Worm (Caenorhabditis elegans): ENCODE results near the gene srz-103.

ce11 chrV:16675553-16675952, 3.6 kb downstream of the srz-103 start, which contains the start of gene srz-1:
- TF ChIP-seq unc-62 (GFP tag; optimal IDR thresholded peaks at IDR 0.05) (no peak), efl-1 (optimal IDR thresholded peaks at IDR 0.05) (no peak), efl-1 (GFP tag; optimal IDR thresholded peaks at IDR 0.05 in 1 of 2) (no peak), elt-2 (tag; optimal IDR thresholded peaks at IDR 0.05) (no peak), nhr-76 (tag; optimal IDR thresholded peaks at IDR 0.05) (no peak), ces-1 (GFP tag; optimal IDR thresholded peaks at IDR 0.05) (no peak)

Data from whole organism, L1 larva.